Fruit fly (Drosophila melanogaster): Measurements from ENCODE around the gene alpha-Man-Ib.

The alpha-Man-Ib gene

DNA sequence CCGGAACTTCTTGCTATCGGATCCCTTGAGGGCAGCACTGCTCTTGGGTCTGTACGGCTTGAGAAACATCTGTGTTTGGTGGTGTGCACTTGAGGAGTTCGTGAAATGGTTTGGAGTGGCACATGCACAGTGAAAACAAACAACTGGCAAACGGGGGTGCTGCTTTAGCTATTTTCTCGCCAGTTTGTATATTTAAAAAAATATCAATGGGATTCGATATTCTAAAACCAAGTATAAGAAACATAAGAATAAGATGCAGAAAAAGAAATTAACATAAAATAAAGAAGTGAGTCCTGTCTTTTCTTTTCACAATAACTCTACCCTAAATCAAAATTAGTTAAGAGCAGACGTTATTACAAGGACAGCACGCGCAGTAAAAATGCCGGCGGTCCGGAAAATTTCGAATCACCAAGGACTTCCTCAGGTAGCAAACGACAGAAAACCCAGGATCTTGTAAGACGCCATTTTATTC lies 39.0 kb upstream of the alpha-Man-Ib start, which contains the start of gene eIF2D (continued):
- TF ChIP-seq row (GFP tag; IDR thresholded peaks at IDR 0.05): peak; percentile 87
- no peak for TF ChIP-seq pb (GFP tag; optimal IDR thresholded peaks at IDR 0.05)
- TF ChIP-seq bcd (GFP tag; optimal IDR thresholded peaks at IDR 0.05): peak; percentile 33
- TF ChIP-seq CG3726 (GFP tag; IDR thresholded peaks at IDR 0.05): no peak
- peak; percentile 32 for TF ChIP-seq CG15601 (tag; optimal IDR thresholded peaks at IDR 0.05)
- TF ChIP-seq CG43689 (GFP tag; IDR thresholded peaks at IDR 0.05): no peak
- TF ChIP-seq CG13894 (tag; optimal IDR thresholded peaks at IDR 0.05): peak; percentile 26
- no peak for TF ChIP-seq CG8089 (GFP tag; optimal IDR thresholded peaks at IDR 0.05)
- peak; percentile 15; the same call in 1 of the 3 replicates for TF ChIP-seq CG14050 (GFP tag; IDR thresholded peaks at IDR 0.05)
- no peak for TF ChIP-seq hth (optimal IDR thresholded peaks at IDR 0.05)
- TF ChIP-seq pan (optimal IDR thresholded peaks at IDR 0.05): no peak
- peak in 1 of 2 experiments; percentile 72 for TF ChIP-seq pan (GFP tag; optimal IDR thresholded peaks at IDR 0.05 in 1 of 2, IDR thresholded peaks at IDR 0.05 in 1 of 2)
- TF ChIP-seq CG15479 (GFP tag; optimal IDR thresholded peaks at IDR 0.05): peak; percentile 41
- no peak for TF ChIP-seq CG17802 (tag; optimal IDR thresholded peaks at IDR 0.05)
- no peak for TF ChIP-seq CG3995 (GFP tag; optimal IDR thresholded peaks at IDR 0.05)
- no peak for TF ChIP-seq CG10959 (GFP tag; IDR thresholded peaks at IDR 0.05)
- peak; percentile 29 for TF ChIP-seq zfh2 (GFP tag; optimal IDR thresholded peaks at IDR 0.05)
- TF ChIP-seq B-H2 (GFP tag; optimal IDR thresholded peaks at IDR 0.05): peak; percentile 46
- no peak for TF ChIP-seq pum (GFP tag; optimal IDR thresholded peaks at IDR 0.05)
- peak; percentile 40; the same call in 1 of the 2 replicates for TF ChIP-seq sens-2 (GFP tag; IDR thresholded peaks at IDR 0.05)
- TF ChIP-seq bab2 (GFP tag; optimal IDR thresholded peaks at IDR 0.05): peak; percentile 37
- TF ChIP-seq CG12299 (tag; optimal IDR thresholded peaks at IDR 0.05): peak; percentile 22
- TF ChIP-seq CG6791 (GFP tag; IDR thresholded peaks at IDR 0.05; ENCODE audit: partially characterized antibody): no peak
- peak; percentile 56 for TF ChIP-seq zen (tag; optimal IDR thresholded peaks at IDR 0.05)
- TF ChIP-seq Atf6 (GFP tag; IDR thresholded peaks at IDR 0.05): peak; percentile 74
- TF ChIP-seq CG2889 (GFP tag; IDR thresholded peaks at IDR 0.05): no peak
- TF ChIP-seq D19A (tag; optimal IDR thresholded peaks at IDR 0.05): no peak
- no peak for TF ChIP-seq Stat92E (GFP tag; optimal IDR thresholded peaks at IDR 0.05)
- no peak for TF ChIP-seq CHES-1-like (GFP tag; optimal IDR thresholded peaks at IDR 0.05)
- no peak for TF ChIP-seq fd64A (GFP tag; optimal IDR thresholded peaks at IDR 0.05)
- TF ChIP-seq CG17361 (GFP tag; IDR thresholded peaks at IDR 0.05): peak; percentile 77
- peak; percentile 61; the same call in 1 of the 2 replicates for TF ChIP-seq HLH3B (GFP tag; IDR thresholded peaks at IDR 0.05)
- TF ChIP-seq CG18619 (GFP tag; optimal IDR thresholded peaks at IDR 0.05): no peak
- TF ChIP-seq otp (GFP tag; IDR thresholded peaks at IDR 0.05): no peak; the same call in 2 of the 3 replicates
- peak; percentile 20 for TF ChIP-seq HmgD (GFP tag; optimal IDR thresholded peaks at IDR 0.05)
- TF ChIP-seq CG1233 (GFP tag; optimal IDR thresholded peaks at IDR 0.05): peak; percentile 12
- peak in 1 of 2 experiments; percentile 57 for TF ChIP-seq crp (GFP tag; optimal IDR thresholded peaks at IDR 0.05)
- peak in 1 of 3 experiments; percentile 52 for TF ChIP-seq lola (GFP tag; optimal IDR thresholded peaks at IDR 0.05)
- TF ChIP-seq CG2116 (GFP tag; optimal IDR thresholded peaks at IDR 0.05): peak; percentile 40
- peak; percentile 87 for TF ChIP-seq Med (GFP tag)
- TF ChIP-seq ftz-f1 (GFP tag; optimal IDR thresholded peaks at IDR 0.05): no peak
- TF ChIP-seq Elba2 (GFP tag; optimal IDR thresholded peaks at IDR 0.05): no peak
- TF ChIP-seq CG31441 (GFP tag; IDR thresholded peaks at IDR 0.05): peak; percentile 68
- TF ChIP-seq CG16813 (GFP tag; IDR thresholded peaks at IDR 0.05; ENCODE audit: partially characterized antibody): no peak
- TF ChIP-seq CG7271 (tag; optimal IDR thresholded peaks at IDR 0.05): peak; percentile 24
- peak; percentile 68 for TF ChIP-seq MESR4 (GFP tag; optimal IDR thresholded peaks at IDR 0.05)
- TF ChIP-seq cwo (GFP tag; optimal IDR thresholded peaks at IDR 0.05): peak; percentile 21
- TF ChIP-seq Dad (GFP tag; optimal IDR thresholded peaks at IDR 0.05): peak; percentile 26
- TF ChIP-seq wor (GFP tag; IDR thresholded peaks at IDR 0.05): peak; percentile 19; the same call in 1 of the 2 replicates
- peak; percentile 22 for TF ChIP-seq CG5245 (GFP tag; optimal IDR thresholded peaks at IDR 0.05)
- peak; percentile 28 for TF ChIP-seq CG10654 (GFP tag; optimal IDR thresholded peaks at IDR 0.05)
